Worm (Caenorhabditis elegans) whole organism, mixed stage, embryonic: ENCODE results near the gene E04F6.4.

ENCODE experiments used
- M03D4.4 ChIP-seq: sonication (generic microtip); optimal IDR thresholded peaks from 2 replicates; lab custom pipeline; 2017; ENCODE audit warnings: mild to moderate bottlenecking, missing genetic modification characterization, missing compliant biosample characterization
- blmp-1 ChIP-seq: fragments of 150-350 bp; optimal IDR thresholded peaks from 2 replicates; lab custom pipeline; 2014; ENCODE audit warnings: missing biosample characterization, missing genetic modification characterization
- ceh-39 ChIP-seq: fragments of 150-350 bp; optimal IDR thresholded peaks from 2 replicates; lab custom pipeline; 2014; ENCODE audit warnings: missing biosample characterization, missing genetic modification characterization
- ces-1 ChIP-seq: fragments of 150-350 bp; optimal IDR thresholded peaks from 2 replicates; lab custom pipeline; 2014; ENCODE audit warnings: missing biosample characterization, missing genetic modification reagents, missing genetic modification characterization
- elt-3 ChIP-seq: fragments of 150-350 bp; optimal IDR thresholded peaks from 2 replicates; lab custom pipeline; 2014; ENCODE audit warnings: missing biosample characterization, missing genetic modification characterization
- mab-5 ChIP-seq: fragments of 150-350 bp; optimal IDR thresholded peaks from 2 replicates; lab custom pipeline; 2014; ENCODE audit warnings: missing biosample characterization, missing genetic modification characterization
- nhr-12 ChIP-seq: fragments of 150-350 bp; optimal IDR thresholded peaks from 2 replicates; lab custom pipeline; 2014; ENCODE audit warnings: missing biosample characterization, missing genetic modification characterization
- nhr-237 ChIP-seq: fragments of 150-350 bp; optimal IDR thresholded peaks from 2 replicates; lab custom pipeline; 2014; ENCODE audit warnings: missing biosample characterization, missing genetic modification characterization
- pha-4 ChIP-seq: fragments of 150-350 bp; optimal IDR thresholded peaks from 2 replicates; lab custom pipeline; 2018; ENCODE audit warnings: missing biosample characterization, missing genetic modification reagents, missing genetic modification characterization
- sptf-1 ChIP-seq: sonication (generic microtip); optimal IDR thresholded peaks from 2 replicates; lab custom pipeline; 2017; ENCODE audit warnings: mild to moderate bottlenecking, missing genetic modification characterization, moderate library complexity, missing compliant biosample characterization
- unc-120 ChIP-seq: sonication (generic microtip); optimal IDR thresholded peaks from 2 replicates; lab custom pipeline; 2017; ENCODE audit warnings: missing genetic modification characterization, missing compliant biosample characterization; ENCODE audit not compliant: poor library complexity, severe bottlenecking
- ztf-11 ChIP-seq: fragments of 150-350 bp; optimal IDR thresholded peaks from 2 replicates; lab custom pipeline; 2014; ENCODE audit warnings: missing biosample characterization, missing genetic modification characterization

- TF ChIP-seq sptf-1 (tag; lab: Kevin White, UChicago) (no peak), unc-120 (tag; lab: Kevin White, UChicago) (no peak), nhr-237 (no peak), elt-3 (tag; lab: Kevin White, UChicago) (no peak), mab-5 (tag; lab: Kevin White, UChicago) (no peak), pha-4 (tag; lab: Kevin White, UChicago) (no peak), blmp-1 (tag; lab: Kevin White, UChicago) (no peak), M03D4.4 (tag; lab: Kevin White, UChicago) (no peak), ceh-39 (tag; lab: Kevin White, UChicago) (no peak), ces-1 (GFP tag; lab: Kevin White, UChicago) (no peak), ztf-11 (tag; lab: Kevin White, UChicago) (no peak), nhr-12 (tag; lab: Kevin White, UChicago) (no peak)
Measured at ce11 chrII:7166768-7167167, 22.5 kb upstream of the E04F6.4 start.
